Worm (Caenorhabditis elegans): ENCODE measurements around the gene taf-9.

taf-9 gene

DNA sequence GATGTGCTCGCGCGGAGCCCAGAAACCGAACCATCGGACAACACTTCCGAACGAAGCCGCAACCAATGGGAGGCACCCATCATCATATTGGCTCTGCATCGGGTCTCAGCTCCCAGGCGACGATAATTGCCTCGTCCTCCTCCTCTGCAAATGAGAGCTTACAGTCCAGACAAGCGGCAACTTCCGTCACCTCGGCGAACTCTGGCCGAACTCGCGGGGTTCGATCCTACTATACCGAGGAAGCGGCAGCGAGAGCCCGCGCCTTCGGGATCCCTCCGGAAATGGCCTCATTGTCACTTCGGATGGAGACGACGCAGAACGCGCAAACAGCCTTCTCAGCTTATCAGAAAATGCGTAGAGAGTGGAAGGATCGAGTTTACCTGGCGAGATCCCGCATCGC is 30.9 kb downstream of the taf-9 start:
- TF ChIP-seq med-1 (GFP tag; optimal IDR thresholded peaks at IDR 0.05; ENCODE audit: insufficient read depth) (no peak), cog-1 (tag; optimal IDR thresholded peaks at IDR 0.05) (no peak), ref-1 (GFP tag; conservative IDR thresholded peaks at IDR 0.05) (no peak), T22C8.4 (GFP tag; IDR thresholded peaks at IDR 0.05) (no peak)

DNA sequence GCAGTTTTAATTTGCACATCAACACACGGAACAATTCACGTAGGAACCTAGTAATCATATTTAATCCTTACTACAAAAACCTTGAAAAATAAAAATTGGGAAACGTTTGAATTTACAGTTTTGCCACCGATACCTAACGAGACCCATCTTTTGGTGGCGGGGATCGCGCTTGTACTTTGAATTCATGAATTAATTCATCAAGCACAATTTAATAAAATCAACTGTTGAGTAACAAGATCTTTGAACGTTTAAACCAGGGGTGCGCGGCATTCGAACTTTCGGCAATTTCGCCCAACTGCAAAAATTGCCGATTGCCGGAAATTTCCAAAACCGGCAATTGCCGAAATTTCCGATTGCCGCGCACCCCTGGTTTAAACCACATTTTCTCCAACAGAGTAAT is 32.6 kb downstream of the taf-9 start:
- TF ChIP-seq flt-1 (GFP tag; IDR thresholded peaks at IDR 0.05), result no peak
- TF ChIP-seq tab-1 (GFP tag; IDR thresholded peaks at IDR 0.05), result no peak
- no peak for TF ChIP-seq ztf-23 (GFP tag; IDR thresholded peaks at IDR 0.05)
- no peak for TF ChIP-seq ref-1 (GFP tag; conservative IDR thresholded peaks at IDR 0.05)
- TF ChIP-seq med-1 (GFP tag; optimal IDR thresholded peaks at IDR 0.05; ENCODE audit: insufficient read depth), result no peak
- TF ChIP-seq ztf-29 (GFP tag; IDR thresholded peaks at IDR 0.05), result no peak
- TF ChIP-seq cog-1 (tag; optimal IDR thresholded peaks at IDR 0.05), result no peak
- TF ChIP-seq T22C8.4 (GFP tag; IDR thresholded peaks at IDR 0.05), result no peak
- no peak for TF ChIP-seq klf-2 (GFP tag; conservative IDR thresholded peaks at IDR 0.05)

DNA sequence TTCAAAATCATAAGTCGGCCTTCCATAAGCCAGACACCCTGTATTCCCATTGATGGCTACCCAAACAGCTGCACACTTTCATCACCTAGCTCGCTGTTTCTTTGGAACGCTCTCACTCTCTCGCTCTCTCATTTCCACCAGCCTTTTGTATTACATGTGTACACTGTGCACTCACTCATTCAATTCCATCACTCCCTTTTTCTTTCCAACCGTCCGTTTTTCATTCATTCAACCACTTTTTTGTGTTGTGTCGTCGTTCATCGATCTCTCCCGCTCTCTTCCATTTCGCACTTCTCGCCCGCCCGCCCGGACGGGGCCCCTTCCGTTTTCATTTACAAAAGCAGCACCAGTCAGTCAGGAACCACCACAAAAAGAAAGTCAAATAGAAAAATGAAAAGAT is 33.9 kb downstream of the taf-9 start:
- TF ChIP-seq klf-2 (GFP tag; conservative IDR thresholded peaks at IDR 0.05), result no peak
- no peak for TF ChIP-seq ztf-23 (GFP tag; IDR thresholded peaks at IDR 0.05)
- no peak for TF ChIP-seq cog-1 (tag; optimal IDR thresholded peaks at IDR 0.05)
- no peak for TF ChIP-seq ref-1 (GFP tag; conservative IDR thresholded peaks at IDR 0.05)
- no peak for TF ChIP-seq flt-1 (GFP tag; IDR thresholded peaks at IDR 0.05)
- TF ChIP-seq tab-1 (GFP tag; IDR thresholded peaks at IDR 0.05), result no peak
- no peak for TF ChIP-seq med-1 (GFP tag; optimal IDR thresholded peaks at IDR 0.05; ENCODE audit: insufficient read depth)
- TF ChIP-seq ztf-29 (GFP tag; IDR thresholded peaks at IDR 0.05), result no peak
- TF ChIP-seq T22C8.4 (GFP tag; IDR thresholded peaks at IDR 0.05), result no peak

DNA sequence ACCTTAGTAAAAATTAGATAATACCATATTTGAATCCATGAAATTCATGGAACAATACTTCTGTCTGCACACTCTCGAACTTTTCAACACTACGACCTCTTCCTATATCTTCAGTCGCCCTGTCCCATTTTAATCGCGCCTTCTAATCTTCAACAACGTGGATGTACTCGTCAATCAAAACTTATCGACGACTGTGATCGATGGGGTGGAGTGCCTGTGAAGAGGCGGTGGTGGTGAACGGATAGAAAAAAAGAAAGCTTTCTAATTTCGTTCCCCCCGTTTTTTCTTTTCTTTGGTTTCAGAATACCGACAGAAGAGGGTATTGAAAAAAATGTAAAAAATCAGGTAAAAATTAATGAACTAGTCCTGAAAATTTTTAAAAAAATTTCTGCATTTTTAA is 35.0 kb downstream of the taf-9 start:
- no peak for TF ChIP-seq ref-1 (GFP tag; conservative IDR thresholded peaks at IDR 0.05)
- no peak for TF ChIP-seq med-1 (GFP tag; optimal IDR thresholded peaks at IDR 0.05; ENCODE audit: insufficient read depth)
- TF ChIP-seq klf-2 (GFP tag; conservative IDR thresholded peaks at IDR 0.05), result no peak
- TF ChIP-seq T22C8.4 (GFP tag; IDR thresholded peaks at IDR 0.05), result no peak
- TF ChIP-seq flt-1 (GFP tag; IDR thresholded peaks at IDR 0.05), result no peak
- TF ChIP-seq cog-1 (tag; optimal IDR thresholded peaks at IDR 0.05), result no peak
- TF ChIP-seq ztf-23 (GFP tag; IDR thresholded peaks at IDR 0.05), result no peak
- no peak for TF ChIP-seq ztf-29 (GFP tag; IDR thresholded peaks at IDR 0.05)
- no peak for TF ChIP-seq tab-1 (GFP tag; IDR thresholded peaks at IDR 0.05)

DNA sequence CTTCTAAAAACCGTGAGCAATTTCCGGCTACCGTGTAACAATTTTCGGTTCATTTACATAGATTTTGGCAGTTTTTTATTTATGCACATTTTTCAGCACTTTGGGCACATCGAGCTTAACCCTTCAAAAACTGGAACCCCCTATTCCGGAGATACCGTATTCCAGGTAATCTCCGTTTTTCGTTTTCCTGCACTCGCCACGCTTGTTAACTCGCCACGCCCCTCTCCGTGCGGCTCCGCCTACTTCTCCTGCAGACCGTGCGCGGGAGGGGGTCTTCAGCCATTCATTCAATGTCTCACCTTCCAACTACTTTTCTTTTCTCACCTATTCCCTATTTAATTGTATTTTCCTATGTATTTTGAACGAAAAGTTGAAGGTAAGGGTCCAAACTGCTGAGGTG is 36.0 kb downstream of the taf-9 start:
- TF ChIP-seq flt-1 (GFP tag; IDR thresholded peaks at IDR 0.05) (0 out of 2 replicates have a peak, but pooled peaks have one; percentile 58), klf-2 (GFP tag; conservative IDR thresholded peaks at IDR 0.05) (no peak)

DNA sequence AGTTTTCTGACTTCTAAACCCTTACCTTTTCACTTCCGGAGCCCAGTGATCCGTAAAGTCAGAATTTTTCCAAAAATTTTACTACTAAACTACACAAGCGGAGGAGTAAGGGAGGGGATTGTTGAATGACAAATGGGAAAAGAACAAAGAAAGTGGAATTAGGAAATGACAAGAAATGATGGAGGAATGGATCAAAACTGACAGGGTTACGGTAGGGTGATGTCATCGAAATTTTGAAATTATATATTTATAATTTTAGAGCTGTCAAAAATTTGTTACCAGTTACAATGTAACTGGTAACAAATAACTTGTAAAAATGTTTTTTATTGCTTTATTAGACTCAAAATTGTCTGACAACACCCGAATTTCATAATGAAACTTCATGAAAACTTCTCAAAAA is 42.3 kb downstream of the taf-9 start:
- TF ChIP-seq flt-1 (GFP tag; IDR thresholded peaks at IDR 0.05) (no peak), klf-2 (GFP tag; conservative IDR thresholded peaks at IDR 0.05) (no peak), ref-1 (GFP tag; conservative IDR thresholded peaks at IDR 0.05) (no peak), cog-1 (tag; optimal IDR thresholded peaks at IDR 0.05) (no peak), ztf-29 (GFP tag; IDR thresholded peaks at IDR 0.05) (no peak), tab-1 (GFP tag; IDR thresholded peaks at IDR 0.05) (no peak), med-1 (GFP tag; optimal IDR thresholded peaks at IDR 0.05; ENCODE audit: insufficient read depth) (no peak), ztf-23 (GFP tag; IDR thresholded peaks at IDR 0.05) (no peak), T22C8.4 (GFP tag; IDR thresholded peaks at IDR 0.05) (no peak)

DNA sequence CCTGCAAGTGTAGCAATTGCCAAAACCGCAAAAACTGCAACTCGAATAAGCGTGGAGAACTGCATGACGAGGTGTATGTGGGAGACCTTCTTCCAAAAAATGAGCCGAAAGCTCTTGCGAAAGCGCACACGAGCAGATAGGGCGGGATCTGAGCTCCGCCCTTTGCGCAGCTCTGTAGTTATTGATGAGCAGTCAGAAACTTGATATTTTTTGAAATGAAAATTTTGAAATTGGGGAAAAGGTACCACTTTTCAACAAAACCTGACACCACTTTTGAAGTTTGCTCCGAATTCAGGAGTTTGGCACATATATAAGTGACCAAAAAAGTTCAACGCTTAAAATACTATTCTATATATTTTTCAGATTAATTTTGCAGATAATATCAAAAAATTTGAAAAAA is 43.7 kb downstream of the taf-9 start, which contains the start of gene flp-15:
flp-15 (minus strand) TSS at position 101 of the 400 bp plus-strand sequence.
- no peak for TF ChIP-seq cog-1 (tag; optimal IDR thresholded peaks at IDR 0.05)
- TF ChIP-seq tab-1 (GFP tag; IDR thresholded peaks at IDR 0.05), result no peak
- TF ChIP-seq ztf-29 (GFP tag; IDR thresholded peaks at IDR 0.05), result no peak
- TF ChIP-seq ztf-23 (GFP tag; IDR thresholded peaks at IDR 0.05), result no peak
- TF ChIP-seq flt-1 (GFP tag; IDR thresholded peaks at IDR 0.05), result no peak
- TF ChIP-seq ref-1 (GFP tag; conservative IDR thresholded peaks at IDR 0.05), result no peak
- no peak for TF ChIP-seq T22C8.4 (GFP tag; IDR thresholded peaks at IDR 0.05)
- no peak for TF ChIP-seq med-1 (GFP tag; optimal IDR thresholded peaks at IDR 0.05; ENCODE audit: insufficient read depth)
- TF ChIP-seq klf-2 (GFP tag; conservative IDR thresholded peaks at IDR 0.05), result no peak

DNA sequence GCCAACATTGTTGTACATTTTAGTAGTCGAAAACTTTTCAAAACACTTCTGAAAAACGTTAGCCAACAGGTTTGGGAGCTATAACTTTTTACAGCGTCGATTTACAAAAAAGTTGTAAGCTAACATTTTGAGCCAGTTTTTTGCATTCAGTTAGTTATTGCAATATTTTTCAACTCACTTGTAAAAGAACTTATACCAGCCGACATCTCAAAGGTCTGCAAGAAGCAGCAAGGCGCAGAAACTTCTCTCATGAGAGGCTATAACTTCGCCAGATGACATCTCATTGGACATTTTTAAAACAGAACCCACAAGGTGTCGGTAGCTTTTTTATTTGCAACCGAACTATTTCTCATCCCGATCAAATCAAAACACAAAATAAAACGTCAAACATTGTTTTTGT is 45.4 kb downstream of the taf-9 start:
- TF ChIP-seq ztf-23 (GFP tag; IDR thresholded peaks at IDR 0.05) (no peak), flt-1 (GFP tag; IDR thresholded peaks at IDR 0.05) (no peak), klf-2 (GFP tag; conservative IDR thresholded peaks at IDR 0.05) (no peak), ztf-29 (GFP tag; IDR thresholded peaks at IDR 0.05) (no peak), cog-1 (tag; optimal IDR thresholded peaks at IDR 0.05) (no peak), med-1 (GFP tag; optimal IDR thresholded peaks at IDR 0.05; ENCODE audit: insufficient read depth) (no peak), T22C8.4 (GFP tag; IDR thresholded peaks at IDR 0.05) (no peak), tab-1 (GFP tag; IDR thresholded peaks at IDR 0.05) (no peak), ref-1 (GFP tag; conservative IDR thresholded peaks at IDR 0.05) (no peak)

DNA sequence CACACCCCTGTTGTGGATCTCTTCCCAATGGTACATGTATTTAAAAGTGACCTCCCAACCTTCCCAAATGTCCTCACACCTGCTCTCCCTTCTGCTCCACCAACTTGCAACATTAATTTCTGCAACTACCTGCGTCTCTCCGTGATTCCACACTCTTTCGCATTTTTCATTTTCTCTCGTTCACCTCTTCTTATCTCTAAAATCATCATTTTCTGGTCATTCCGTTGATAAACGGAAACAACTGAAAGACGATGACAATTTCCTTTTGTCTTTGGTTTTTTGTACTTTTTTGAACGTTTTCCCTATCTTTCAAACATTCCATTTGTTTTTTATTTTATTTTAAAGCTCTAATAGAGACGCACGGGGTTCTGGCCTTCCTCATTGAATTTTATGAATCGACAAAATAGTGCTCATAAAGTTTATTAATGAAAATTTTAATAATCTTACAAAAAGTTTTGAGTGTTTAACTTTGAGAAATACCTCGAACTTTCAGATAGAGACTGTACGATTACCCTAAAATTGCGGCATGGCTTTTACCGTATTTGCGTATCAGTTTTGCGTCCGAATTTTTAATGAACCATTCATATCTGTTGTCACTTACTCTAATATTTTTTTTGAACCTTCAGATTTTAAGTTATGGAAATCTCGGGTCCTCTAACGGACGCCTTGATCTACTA is 48.7 kb downstream of the taf-9 start, which contains the start of gene aqp-11:
aqp-11 (plus strand) TSS at position 627 of the 677 bp plus-strand sequence.
- TF ChIP-seq T22C8.4 (GFP tag; IDR thresholded peaks at IDR 0.05), result no peak
- TF ChIP-seq ztf-29 (GFP tag; IDR thresholded peaks at IDR 0.05), result no peak
- TF ChIP-seq ref-1 (GFP tag; conservative IDR thresholded peaks at IDR 0.05), result no peak
- TF ChIP-seq ztf-23 (GFP tag; IDR thresholded peaks at IDR 0.05), result no peak
- no peak for TF ChIP-seq med-1 (GFP tag; optimal IDR thresholded peaks at IDR 0.05; ENCODE audit: insufficient read depth)
- no peak for TF ChIP-seq tab-1 (GFP tag; IDR thresholded peaks at IDR 0.05)
- TF ChIP-seq cog-1 (tag; optimal IDR thresholded peaks at IDR 0.05), result no peak
- no peak for TF ChIP-seq flt-1 (GFP tag; IDR thresholded peaks at IDR 0.05)
- TF ChIP-seq klf-2 (GFP tag; conservative IDR thresholded peaks at IDR 0.05), result no peak

Measured in whole organism, midembryonic.